Fruit fly (Drosophila melanogaster) whole organism: ENCODE measurements around the gene Noa36.

Experiments used
- Dll ChIP-seq: fragments of >200 bp; optimal IDR thresholded peaks from 2 replicates; lab custom pipeline; 2017
- EcR ChIP-seq, 2 experiments: fragments of >200 bp; optimal IDR thresholded peaks; 2 replicates each; lab custom pipeline; 2017; ENCODE audit warnings: missing biosample characterization in 2 of 2, missing genetic modification characterization in 2 of 2, missing genetic modification reagents in 2 of 2
- pan ChIP-seq: fragments of >200 bp; optimal IDR thresholded peaks from 2 replicates; lab custom pipeline; 2017
- usp ChIP-seq: fragments of >200 bp; optimal IDR thresholded peaks from 2 replicates; lab custom pipeline; 2017; ENCODE audit warnings: missing biosample characterization, missing genetic modification characterization, mixed read lengths

dm6 chr3R:28582629-28583028 is 16.5 kb downstream of the Noa36 start:
- TF ChIP-seq pan (lab: Kevin White, UChicago) (no peak), Dll (no peak), EcR (GFP tag; optimal IDR thresholded peaks at IDR 0.05; lab: Kevin White, UChicago) (no peak), usp (GFP tag; lab: Kevin White, UChicago) (no peak)
